Worm (Caenorhabditis elegans) whole organism, young adult: ENCODE results near the gene bath-3.
"Not testable (repeated sequence)": the region's sequence is repeated elsewhere in the genome, so short reads cannot be mapped to it uniquely, and the experiment has no call there.

Source experiments
- F10E7.11 ChIP-seq: sonication (generic microtip); optimal IDR thresholded peaks from 2 replicates; lab custom pipeline; 2017; ENCODE audit warnings: mild to moderate bottlenecking, missing genetic modification characterization, moderate library complexity, missing compliant biosample characterization
- F33H1.4 ChIP-seq: fragments of 200-800 bp; sonication (Bioruptor generic); IDR thresholded peaks from 2 replicates; pipeline ENCODE4 v1.3.6; 2022; ENCODE audit warnings: missing genetic modification reagents, missing genetic modification characterization, missing compliant biosample characterization
- F37B4.10 ChIP-seq: fragments of 200-800 bp; sonication (Bioruptor generic); IDR thresholded peaks from 2 replicates; pipeline ENCODE4 v1.3.6; 2022; ENCODE audit warnings: missing genetic modification characterization, missing compliant biosample characterization
- F57C9.4 ChIP-seq: sonication (generic microtip); optimal IDR thresholded peaks from 2 replicates; lab custom pipeline; 2017; ENCODE audit warnings: mild to moderate bottlenecking, missing genetic modification characterization, missing compliant biosample characterization
- aptf-3 ChIP-seq: fragments of 200-800 bp; sonication (Bioruptor generic); IDR thresholded peaks from 2 replicates; pipeline ENCODE4 v1.3.6; 2022; ENCODE audit warnings: missing genetic modification characterization, missing compliant biosample characterization
- bed-2 ChIP-seq: fragments of 200-800 bp; sonication (Bioruptor generic); IDR thresholded peaks from 2 replicates; pipeline ENCODE4 v1.3.6; 2022; ENCODE audit warnings: missing genetic modification reagents, missing genetic modification characterization, missing compliant biosample characterization
- ccch-3 ChIP-seq: fragments of 200-800 bp; sonication (Bioruptor generic); optimal IDR thresholded peaks from 2 replicates; lab custom pipeline; 2018; ENCODE audit warnings: mild to moderate bottlenecking, missing genetic modification characterization, missing compliant biosample characterization
- cebp-2 ChIP-seq: fragments of 200-800 bp; sonication (Bioruptor generic); IDR thresholded peaks from 2 replicates; pipeline ENCODE4 v1.3.6; 2022; ENCODE audit warnings: missing genetic modification characterization, missing compliant biosample characterization
- ceh-27 ChIP-seq: fragments of 200-800 bp; sonication (Bioruptor generic); optimal IDR thresholded peaks from 2 replicates; lab custom pipeline; 2018; ENCODE audit warnings: mild to moderate bottlenecking, missing genetic modification characterization, moderate library complexity, missing compliant biosample characterization
- die-1 ChIP-seq: sonication (generic microtip); optimal IDR thresholded peaks from 2 replicates; lab custom pipeline; 2016; ENCODE audit warnings: missing genotype, mild to moderate bottlenecking, missing genetic modification characterization, missing compliant biosample characterization
- egl-18 ChIP-seq: fragments of 200-800 bp; sonication (Bioruptor generic); IDR thresholded peaks from 2 replicates; pipeline ENCODE4 v1.3.6; 2022; ENCODE audit warnings: missing genetic modification reagents, missing genetic modification characterization, missing compliant biosample characterization
- egrh-3 ChIP-seq: fragments of 200-800 bp; sonication (Bioruptor generic); IDR thresholded peaks from 2 replicates; pipeline ENCODE4 v1.3.6; 2022; ENCODE audit warnings: missing genetic modification reagents, missing genetic modification characterization, missing compliant biosample characterization
- ets-4 ChIP-seq: fragments of 200-800 bp; sonication (Bioruptor generic); optimal IDR thresholded peaks from 2 replicates; lab custom pipeline; 2018; ENCODE audit warnings: mild to moderate bottlenecking, missing genetic modification characterization, missing compliant biosample characterization
- fkh-3 ChIP-seq: sonication (generic microtip); optimal IDR thresholded peaks from 2 replicates; lab custom pipeline; 2016; ENCODE audit warnings: mild to moderate bottlenecking, missing genetic modification characterization, missing compliant biosample characterization
- lin-40 ChIP-seq: sonication (generic microtip); optimal IDR thresholded peaks from 2 replicates; lab custom pipeline; 2016; ENCODE audit warnings: missing genetic modification characterization, mild to moderate bottlenecking, missing compliant biosample characterization, missing genotype, missing genetic modification reagents
- lir-1 ChIP-seq: fragments of 200-800 bp; sonication (Bioruptor generic); conservative IDR thresholded peaks from 2 replicates; pipeline ENCODE4 v1.3.6; 2022; ENCODE audit warnings: missing genetic modification reagents, missing genetic modification characterization, missing compliant biosample characterization
- lsl-1 ChIP-seq: fragments of 200-800 bp; sonication (Bioruptor generic); optimal IDR thresholded peaks from 2 replicates; lab custom pipeline; 2018; ENCODE audit warnings: mild to moderate bottlenecking, missing genetic modification characterization, moderate library complexity, missing compliant biosample characterization
- madf-10 ChIP-seq: sonication (generic microtip); optimal IDR thresholded peaks from 2 replicates; lab custom pipeline; 2016; ENCODE audit warnings: mild to moderate bottlenecking, missing genetic modification characterization, missing compliant biosample characterization
- madf-8 ChIP-seq: fragments of 200-800 bp; sonication (Bioruptor generic); conservative IDR thresholded peaks from 2 replicates; pipeline ENCODE4 v1.3.6; 2022; ENCODE audit warnings: missing genetic modification reagents, missing genetic modification characterization, missing compliant biosample characterization
- nhr-120 ChIP-seq: fragments of 200-800 bp; sonication (Bioruptor generic); IDR thresholded peaks from 2 replicates; pipeline ENCODE4 v1.3.6; 2022; ENCODE audit warnings: missing genetic modification characterization, missing compliant biosample characterization
- nhr-80 ChIP-seq: sonication (generic microtip); optimal IDR thresholded peaks from 2 replicates; lab custom pipeline; 2016; ENCODE audit warnings: missing genetic modification characterization, missing compliant biosample characterization
- pbrm-1 ChIP-seq: fragments of 200-800 bp; sonication (Bioruptor generic); IDR thresholded peaks from 2 replicates; pipeline ENCODE4 v1.3.6; 2022; ENCODE audit warnings: missing genetic modification reagents, missing genetic modification characterization, missing compliant biosample characterization
- pha-4 ChIP-seq: fragments of 150-350 bp; sonication (generic microtip); optimal IDR thresholded peaks from 2 replicates; lab custom pipeline; 2014; ENCODE audit warnings: missing biosample characterization, missing genetic modification reagents, missing genetic modification characterization
- repo-1 ChIP-seq: sonication (generic microtip); optimal IDR thresholded peaks from 2 replicates; lab custom pipeline; 2017; ENCODE audit warnings: mild to moderate bottlenecking, missing genetic modification characterization, missing compliant biosample characterization
- sdz-38 ChIP-seq: sonication (generic microtip); optimal IDR thresholded peaks from 2 replicates; lab custom pipeline; 2016; ENCODE audit warnings: missing genotype, missing genetic modification characterization, missing compliant biosample characterization
- snpc-1.1 ChIP-seq: sonication (generic microtip); optimal IDR thresholded peaks from 2 replicates; lab custom pipeline; 2017; ENCODE audit warnings: missing genetic modification characterization, mild to moderate bottlenecking, missing compliant biosample characterization, antibody characterized with exemption, moderate library complexity, missing genotype, missing genetic modification reagents; ENCODE audit not compliant: insufficient read depth
- snpc-1.3 ChIP-seq: sonication (generic microtip); optimal IDR thresholded peaks from 2 replicates; lab custom pipeline; 2017; ENCODE audit warnings: missing genetic modification characterization, mild to moderate bottlenecking, missing compliant biosample characterization, antibody characterized with exemption, moderate library complexity, missing genotype, missing genetic modification reagents; ENCODE audit not compliant: insufficient read depth
- snpc-4 ChIP-seq, 5 experiments: fragments of 150-350 bp in 1 of 5; sonication (generic microtip) in 4 of 5; optimal IDR thresholded peaks; 2 replicates each; lab custom pipeline; 2014 to 2018; ENCODE audit warnings: missing genetic modification characterization in 5 of 5, missing biosample characterization in 3 of 5, antibody characterized with exemption in 2 of 5, mild to moderate bottlenecking in 2 of 5, missing compliant biosample characterization in 2 of 5, missing genotype in 2 of 5, moderate library complexity in 2 of 5, missing genetic modification reagents in 1 of 5
- zim-3 ChIP-seq: sonication (generic microtip); optimal IDR thresholded peaks from 2 replicates; lab custom pipeline; 2017; ENCODE audit warnings: mild to moderate bottlenecking, missing genetic modification characterization, moderate library complexity, missing compliant biosample characterization
- ztf-26 ChIP-seq: sonication (generic microtip); optimal IDR thresholded peaks from 2 replicates; lab custom pipeline; 2017; ENCODE audit warnings: missing genetic modification characterization, missing compliant biosample characterization

Gene bath-3

DNA sequence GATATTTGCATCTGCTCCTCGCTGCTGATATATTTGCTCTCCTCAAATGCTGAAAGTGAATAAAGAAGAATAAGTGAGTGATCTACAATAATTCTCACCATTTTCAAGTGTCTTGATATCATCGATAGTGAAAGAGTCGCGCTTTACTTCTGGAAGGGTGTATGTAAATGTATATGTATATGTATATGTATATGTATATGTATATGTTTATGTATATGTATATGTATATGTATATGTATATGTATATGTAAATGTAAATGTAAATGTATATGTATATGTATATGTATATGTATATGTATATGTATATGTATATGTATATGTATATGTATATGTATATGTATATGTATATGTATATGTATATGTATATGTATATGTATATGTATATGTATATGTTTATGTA is 29.5 kb downstream of the bath-3 start, which contains the start of gene ceh-84:
TSS of gene ceh-84 (minus strand) at position 101 of the 400 bp plus-strand sequence.
- TF ChIP-seq F10E7.11 (tag; lab: Kevin White, UChicago); pha-4 (tag; lab: Kevin White, UChicago); cebp-2: not testable (repeated sequence)

DNA sequence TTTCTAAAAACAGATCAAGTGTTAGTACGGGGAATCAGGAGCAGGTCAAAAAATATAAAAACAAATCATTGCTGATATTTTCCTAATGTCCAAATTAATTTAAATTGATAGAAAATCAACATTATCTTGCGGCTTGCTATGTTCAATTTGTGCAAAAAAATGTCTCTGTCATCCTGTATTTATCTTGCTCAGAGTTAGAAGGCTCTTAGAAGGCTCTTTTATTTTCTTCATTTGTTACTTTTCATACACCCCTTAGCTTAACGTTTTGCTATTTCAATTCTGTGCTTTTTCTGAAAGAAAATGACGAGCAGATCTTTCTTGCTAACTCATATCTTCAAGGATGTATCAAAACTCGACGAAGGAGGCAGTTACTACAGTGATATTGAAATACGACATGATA is 31.7 kb downstream of the bath-3 start, which contains the start of gene math-19:
TSS of gene math-19 (plus strand) at position 301 of the 400 bp plus-strand sequence.
- not testable (repeated sequence) for TF ChIP-seq ztf-26 (tag; lab: Kevin White, UChicago); lir-1 (GFP tag; lab: Robert Waterston, UW); lsl-1

ce11 chrII:1996237-1996636 is 34.0 kb downstream of the bath-3 start, which contains the start of gene math-20:
math-20 (plus strand) TSS chrII:1996537.
- TF ChIP-seq ceh-27 (GFP tag; lab: Kevin White, UChicago): no peak
- TF ChIP-seq snpc-4 (GFP tag; optimal IDR thresholded peaks at IDR 0.05; lab: Kevin White, UChicago): no peak
- TF ChIP-seq snpc-4 (tag; optimal IDR thresholded peaks at IDR 0.05; lab: Kevin White, UChicago): no peak
- TF ChIP-seq sdz-38 (tag; lab: Kevin White, UChicago): no peak
- TF ChIP-seq fkh-3: no peak
- TF ChIP-seq die-1: no peak
- TF ChIP-seq F57C9.4 (tag; lab: Kevin White, UChicago): no peak
- no peak for TF ChIP-seq snpc-1.1 (tag; lab: Kevin White, UChicago)
- TF ChIP-seq madf-10 (tag; lab: Kevin White, UChicago): no peak
- TF ChIP-seq zim-3: no peak
- TF ChIP-seq F37B4.10: no peak
- TF ChIP-seq nhr-120 (GFP tag; lab: Robert Waterston, UW): no peak
- no peak for TF ChIP-seq madf-8 (GFP tag; lab: Robert Waterston, UW)
- TF ChIP-seq F33H1.4 (GFP tag; lab: Robert Waterston, UW): no peak
- no peak for TF ChIP-seq snpc-1.3 (tag; lab: Kevin White, UChicago)
- no peak for TF ChIP-seq bed-2 (GFP tag; lab: Robert Waterston, UW)
- TF ChIP-seq egrh-3 (GFP tag; lab: Robert Waterston, UW): no peak
- TF ChIP-seq repo-1 (tag; lab: Kevin White, UChicago): no peak
- TF ChIP-seq lin-40: no peak
- TF ChIP-seq, all 124 proteins: peak for 0

- TF ChIP-seq ccch-3 (no peak), ets-4 (GFP tag; lab: Kevin White, UChicago) (no peak), pbrm-1 (GFP tag; lab: Robert Waterston, UW) (no peak), egl-18 (GFP tag; lab: Robert Waterston, UW) (no peak), nhr-80 (tag; lab: Kevin White, UChicago) (peak; percentile 27)
Observed at ce11 chrII:1995744-1996143, 34.5 kb downstream of the bath-3 start.

DNA sequence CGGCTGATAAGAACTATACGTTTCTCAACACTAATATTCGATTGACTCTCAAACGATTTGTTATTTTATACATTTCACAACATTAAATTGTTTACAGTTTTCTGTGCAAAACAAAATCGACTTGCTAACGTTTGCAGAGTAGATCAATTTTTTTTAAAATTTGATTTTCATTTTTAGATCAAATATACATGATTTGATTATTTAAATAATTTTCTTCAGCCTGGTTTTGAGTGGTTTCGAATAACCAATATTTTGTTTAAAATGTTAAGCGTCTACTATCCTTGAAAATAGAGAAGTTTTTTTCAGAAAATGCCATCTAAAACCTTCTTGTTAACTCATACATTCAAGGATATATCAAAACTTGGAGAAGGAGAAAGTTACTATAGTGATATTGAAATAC is 36.5 kb downstream of the bath-3 start, which contains the start of gene math-21:
TSS of gene math-21 (plus strand) at position 301 of the 400 bp plus-strand sequence.
- peak; percentile 10 for TF ChIP-seq nhr-80 (tag; lab: Kevin White, UChicago)
- no peak for TF ChIP-seq aptf-3 (GFP tag; lab: Robert Waterston, UW)
